Worm (Caenorhabditis elegans) whole organism, young adult: Measurements from ENCODE around the gene nspb-10.

ENCODE experiments used
- B0019.2 ChIP-seq: fragments of 200-800 bp; sonication (Bioruptor generic); conservative IDR thresholded peaks from 2 replicates; pipeline ENCODE4 v1.3.6; 2022; ENCODE audit warnings: missing genetic modification reagents, missing genetic modification characterization, missing compliant biosample characterization
- B0261.1 ChIP-seq: sonication (generic microtip); optimal IDR thresholded peaks from 2 replicates; lab custom pipeline; 2016; ENCODE audit warnings: mild to moderate bottlenecking, missing genetic modification characterization, moderate library complexity, missing compliant biosample characterization
- C17E4.6 ChIP-seq: fragments of 200-800 bp; sonication (Bioruptor generic); IDR thresholded peaks from 2 replicates; pipeline ENCODE4 v1.3.6; 2022; ENCODE audit warnings: missing genetic modification reagents, missing genetic modification characterization, missing compliant biosample characterization
- F52B5.7 ChIP-seq: sonication (generic microtip); optimal IDR thresholded peaks from 2 replicates; lab custom pipeline; 2016; ENCODE audit warnings: mild to moderate bottlenecking, missing genetic modification characterization, missing compliant biosample characterization
- Y53G8AR.9 ChIP-seq: fragments of 200-800 bp; sonication (Bioruptor generic); conservative IDR thresholded peaks from 2 replicates; pipeline ENCODE4 v1.3.6; 2022; ENCODE audit warnings: missing genetic modification reagents, missing genetic modification characterization, missing compliant biosample characterization
- Y56A3A.18 ChIP-seq: fragments of 200-800 bp; sonication (Bioruptor generic); IDR thresholded peaks from 2 replicates; pipeline ENCODE4 v1.3.6; 2022; ENCODE audit warnings: missing genetic modification reagents, missing genetic modification characterization, missing compliant biosample characterization
- Y79H2A.3 ChIP-seq: fragments of 200-800 bp; sonication (Bioruptor generic); conservative IDR thresholded peaks from 2 replicates; pipeline ENCODE4 v1.3.6; 2022; ENCODE audit warnings: missing genetic modification reagents, missing genetic modification characterization, missing compliant biosample characterization
- Y95B8A.8 ChIP-seq: fragments of 200-800 bp; sonication (Bioruptor generic); IDR thresholded peaks from 2 replicates; pipeline ENCODE4 v1.3.6; 2022; ENCODE audit warnings: missing genetic modification reagents, missing genetic modification characterization, missing compliant biosample characterization
- aptf-2 ChIP-seq: fragments of 200-800 bp; sonication (Bioruptor generic); conservative IDR thresholded peaks from 2 replicates; pipeline ENCODE4 v1.3.6; 2022; ENCODE audit warnings: missing genetic modification reagents, missing genetic modification characterization, missing compliant biosample characterization
- bed-1 ChIP-seq: fragments of 200-800 bp; sonication (Bioruptor generic); IDR thresholded peaks from 2 replicates; pipeline ENCODE4 v1.3.6; 2022; ENCODE audit warnings: missing genetic modification reagents, missing genetic modification characterization, missing compliant biosample characterization
- bed-2 ChIP-seq: fragments of 200-800 bp; sonication (Bioruptor generic); IDR thresholded peaks from 2 replicates; pipeline ENCODE4 v1.3.6; 2022; ENCODE audit warnings: missing genetic modification reagents, missing genetic modification characterization, missing compliant biosample characterization
- cebp-1 ChIP-seq, 2 experiments: fragments of 200-800 bp in 1 of 2; sonication (Bioruptor generic) in 1 of 2; sonication (generic microtip) in 1 of 2; IDR thresholded peaks in 1 of 2; optimal IDR thresholded peaks in 1 of 2; 2 replicates each; pipeline versions ENCODE4 v1.3.6 to Lab custom; 2017 to 2022; ENCODE audit warnings: missing compliant biosample characterization in 2 of 2, missing genetic modification characterization in 2 of 2, mild to moderate bottlenecking in 1 of 2, missing genetic modification reagents in 1 of 2, moderate library complexity in 1 of 2
- ceh-58 ChIP-seq: fragments of 200-800 bp; sonication (Bioruptor generic); IDR thresholded peaks from 2 replicates; pipeline ENCODE4 v1.3.6; 2022; ENCODE audit warnings: missing genetic modification characterization, missing compliant biosample characterization
- ceh-79 ChIP-seq: sonication (generic microtip); optimal IDR thresholded peaks from 2 replicates; lab custom pipeline; 2017; ENCODE audit warnings: mild to moderate bottlenecking, missing genetic modification characterization, missing compliant biosample characterization
- die-1 ChIP-seq: sonication (generic microtip); optimal IDR thresholded peaks from 2 replicates; lab custom pipeline; 2016; ENCODE audit warnings: missing genotype, mild to moderate bottlenecking, missing genetic modification characterization, missing compliant biosample characterization
- dpff-1 ChIP-seq: sonication (generic microtip); optimal IDR thresholded peaks from 2 replicates; lab custom pipeline; 2017; ENCODE audit warnings: mild to moderate bottlenecking, missing genetic modification characterization, missing compliant biosample characterization
- ekl-4 ChIP-seq: fragments of 200-800 bp; sonication (Bioruptor generic); IDR thresholded peaks from 2 replicates; pipeline ENCODE4 v1.3.6; 2022; ENCODE audit warnings: missing genetic modification reagents, missing genetic modification characterization, missing compliant biosample characterization
- hsf-1 ChIP-seq: fragments of 200-800 bp; sonication (Bioruptor generic); IDR thresholded peaks from 2 replicates; pipeline ENCODE4 v1.3.6; 2022; ENCODE audit warnings: missing genetic modification reagents, missing genetic modification characterization, missing compliant biosample characterization
- let-607 ChIP-seq, 2 experiments: fragments of 200-800 bp in 1 of 2; sonication (Bioruptor generic) in 1 of 2; sonication (generic microtip) in 1 of 2; optimal IDR thresholded peaks; 2 replicates each; lab custom pipeline; 2016 to 2018; ENCODE audit warnings: mild to moderate bottlenecking in 2 of 2, missing compliant biosample characterization in 2 of 2, missing genetic modification characterization in 2 of 2, moderate library complexity in 2 of 2, missing genotype in 1 of 2
- lin-26 ChIP-seq: fragments of 200-800 bp; sonication (Bioruptor generic); IDR thresholded peaks from 2 replicates; pipeline ENCODE4 v1.3.6; 2022; ENCODE audit warnings: missing genetic modification reagents, missing genetic modification characterization, missing compliant biosample characterization
- lin-40 ChIP-seq: sonication (generic microtip); optimal IDR thresholded peaks from 2 replicates; lab custom pipeline; 2016; ENCODE audit warnings: missing genetic modification characterization, mild to moderate bottlenecking, missing compliant biosample characterization, missing genotype, missing genetic modification reagents
- mcd-1 ChIP-seq: fragments of 200-800 bp; sonication (Bioruptor generic); IDR thresholded peaks from 2 replicates; pipeline ENCODE4 v1.3.6; 2022; ENCODE audit warnings: missing genetic modification reagents, missing genetic modification characterization, missing compliant biosample characterization
- mxl-1 ChIP-seq: sonication (generic microtip); optimal IDR thresholded peaks from 2 replicates; lab custom pipeline; 2016; ENCODE audit warnings: missing genetic modification characterization, missing compliant biosample characterization
- nfya-2 ChIP-seq: fragments of 200-800 bp; sonication (Bioruptor generic); IDR thresholded peaks from 2 replicates; pipeline ENCODE4 v1.3.6; 2022; ENCODE audit warnings: missing genetic modification reagents, missing genetic modification characterization, missing compliant biosample characterization
- nhr-120 ChIP-seq: fragments of 200-800 bp; sonication (Bioruptor generic); IDR thresholded peaks from 2 replicates; pipeline ENCODE4 v1.3.6; 2022; ENCODE audit warnings: missing genetic modification characterization, missing compliant biosample characterization
- pbrm-1 ChIP-seq: fragments of 200-800 bp; sonication (Bioruptor generic); IDR thresholded peaks from 2 replicates; pipeline ENCODE4 v1.3.6; 2022; ENCODE audit warnings: missing genetic modification reagents, missing genetic modification characterization, missing compliant biosample characterization
- rec-8 ChIP-seq, 2 experiments: sonication (generic microtip); optimal IDR thresholded peaks; 2 replicates each; lab custom pipeline; 2016; ENCODE audit warnings: mild to moderate bottlenecking in 2 of 2, missing genetic modification characterization in 2 of 2, missing genetic modification reagents in 2 of 2, missing genotype in 2 of 2, missing biosample characterization in 1 of 2, missing compliant biosample characterization in 1 of 2, moderate library complexity in 1 of 2
- rpc-1 ChIP-seq, 2 experiments: fragments of 150-350 bp in 1 of 2; sonication (generic microtip) in 1 of 2; optimal IDR thresholded peaks; 2 replicates each; lab custom pipeline; 2014 to 2018; ENCODE audit warnings: missing biosample characterization in 1 of 2, missing genetic modification characterization in 1 of 2, missing genetic modification reagents in 1 of 2, missing genotype in 1 of 2
- snpc-1.1 ChIP-seq: sonication (generic microtip); optimal IDR thresholded peaks from 2 replicates; lab custom pipeline; 2017; ENCODE audit warnings: missing genetic modification characterization, mild to moderate bottlenecking, missing compliant biosample characterization, antibody characterized with exemption, moderate library complexity, missing genotype, missing genetic modification reagents; ENCODE audit not compliant: insufficient read depth
- somi-1 ChIP-seq: fragments of 200-800 bp; sonication (Bioruptor generic); optimal IDR thresholded peaks from 2 replicates; lab custom pipeline; 2018; ENCODE audit warnings: mild to moderate bottlenecking, missing genetic modification characterization, missing compliant biosample characterization
- sptf-2 ChIP-seq: fragments of 200-800 bp; sonication (Bioruptor generic); optimal IDR thresholded peaks from 2 replicates; lab custom pipeline; 2018; ENCODE audit warnings: mild to moderate bottlenecking, missing genetic modification characterization, missing compliant biosample characterization
- tbx-9 ChIP-seq: sonication (generic microtip); optimal IDR thresholded peaks from 2 replicates; lab custom pipeline; 2016; ENCODE audit warnings: borderline replicate concordance, missing genetic modification characterization, inconsistent platforms, missing compliant biosample characterization
- tlf-1 ChIP-seq: fragments of 200-800 bp; sonication (Bioruptor generic); optimal IDR thresholded peaks from 2 replicates; lab custom pipeline; 2018; ENCODE audit warnings: mild to moderate bottlenecking, missing genetic modification characterization, missing compliant biosample characterization
- zfh-2 ChIP-seq: fragments of 200-800 bp; sonication (Bioruptor generic); conservative IDR thresholded peaks from 2 replicates; pipeline ENCODE4 v1.3.6; 2022; ENCODE audit warnings: missing genetic modification reagents, missing genetic modification characterization, missing compliant biosample characterization
- ztf-22 ChIP-seq: fragments of 200-800 bp; sonication (Bioruptor generic); optimal IDR thresholded peaks from 2 replicates; lab custom pipeline; 2018; ENCODE audit warnings: mild to moderate bottlenecking, missing genetic modification characterization, moderate library complexity, missing compliant biosample characterization
- ztf-26 ChIP-seq: sonication (generic microtip); optimal IDR thresholded peaks from 2 replicates; lab custom pipeline; 2017; ENCODE audit warnings: missing genetic modification characterization, missing compliant biosample characterization
- ztf-28 ChIP-seq: fragments of 200-800 bp; sonication (Bioruptor generic); IDR thresholded peaks from 2 replicates; pipeline ENCODE4 v1.3.6; 2022; ENCODE audit warnings: missing genetic modification reagents, missing genetic modification characterization, missing compliant biosample characterization

The nspb-10 gene

DNA sequence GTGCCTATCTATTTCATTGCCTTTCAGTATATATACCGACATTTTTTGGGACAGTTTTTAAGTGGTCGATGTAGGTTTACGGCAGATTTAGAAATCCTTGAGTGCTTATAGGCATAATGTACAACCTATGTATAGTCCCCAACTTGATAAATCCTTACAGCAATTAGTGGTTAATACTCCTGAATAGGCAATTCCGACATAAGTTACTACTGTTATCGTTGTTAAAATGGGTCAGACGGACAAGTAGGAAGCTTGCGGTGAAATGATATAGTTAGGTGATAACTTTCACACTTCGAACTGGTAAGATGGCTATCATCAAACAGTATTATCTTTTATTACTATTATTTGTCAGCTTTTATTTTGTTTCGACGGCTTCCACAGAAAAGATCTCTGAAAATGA is 34.7 kb upstream of the nspb-10 start, which contains the start of gene mltn-10:
TSS of gene mltn-10 (plus strand) at position 301 of the 400 bp plus-strand sequence.
- TF ChIP-seq mcd-1 (no peak), sptf-2 (no peak), somi-1 (GFP tag; lab: Kevin White, UChicago) (no peak), ceh-58 (GFP tag; lab: Robert Waterston, UW) (no peak), mxl-1 (tag; lab: Kevin White, UChicago) (no peak), Y53G8AR.9 (GFP tag; lab: Robert Waterston, UW) (no peak), tlf-1 (GFP tag; lab: Kevin White, UChicago) (no peak)

DNA sequence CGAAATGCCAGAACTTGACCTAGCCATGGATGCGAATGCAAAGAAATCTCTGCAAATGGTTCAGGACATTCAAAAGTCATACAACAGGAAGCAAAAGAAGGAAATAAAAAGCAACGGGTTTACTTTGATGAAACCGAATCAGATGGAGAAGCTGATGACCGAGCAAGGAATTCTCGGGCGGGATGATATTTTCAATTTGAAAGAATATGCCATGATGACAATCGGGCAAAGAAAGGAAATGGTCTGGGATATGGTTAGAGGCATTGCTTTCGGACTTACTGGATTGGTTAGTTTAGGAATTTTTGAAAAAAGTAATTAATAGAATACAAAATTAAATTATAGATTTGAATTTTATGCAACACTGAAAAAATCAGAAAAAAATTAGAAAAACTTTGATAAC is 32.7 kb upstream of the nspb-10 start:
- no peak for TF ChIP-seq Y79H2A.3
- no peak for TF ChIP-seq let-607 (tag; optimal IDR thresholded peaks at IDR 0.05; lab: Kevin White, UChicago)
- no peak for TF ChIP-seq rpc-1 (optimal IDR thresholded peaks at IDR 0.05; lab: Kevin White, UChicago)
- TF ChIP-seq rpc-1 (tag; optimal IDR thresholded peaks at IDR 0.05; lab: Kevin White, UChicago), result no peak
- no peak for TF ChIP-seq ceh-79 (tag; lab: Kevin White, UChicago)
- no peak for TF ChIP-seq ztf-28 (GFP tag; lab: Robert Waterston, UW)
- TF ChIP-seq ztf-26 (tag; lab: Kevin White, UChicago), result no peak
- TF ChIP-seq nhr-120, result no peak
- no peak for TF ChIP-seq rec-8 (tag; optimal IDR thresholded peaks at IDR 0.05; lab: Kevin White, UChicago)
- TF ChIP-seq B0261.1 (tag; lab: Kevin White, UChicago), result no peak
- no peak for TF ChIP-seq snpc-1.1
- TF ChIP-seq dpff-1 (tag; lab: Kevin White, UChicago), result no peak
- TF ChIP-seq lin-40 (tag; lab: Kevin White, UChicago), result no peak
- no peak for TF ChIP-seq pbrm-1
- TF ChIP-seq tlf-1 (GFP tag; lab: Kevin White, UChicago), result no peak

DNA sequence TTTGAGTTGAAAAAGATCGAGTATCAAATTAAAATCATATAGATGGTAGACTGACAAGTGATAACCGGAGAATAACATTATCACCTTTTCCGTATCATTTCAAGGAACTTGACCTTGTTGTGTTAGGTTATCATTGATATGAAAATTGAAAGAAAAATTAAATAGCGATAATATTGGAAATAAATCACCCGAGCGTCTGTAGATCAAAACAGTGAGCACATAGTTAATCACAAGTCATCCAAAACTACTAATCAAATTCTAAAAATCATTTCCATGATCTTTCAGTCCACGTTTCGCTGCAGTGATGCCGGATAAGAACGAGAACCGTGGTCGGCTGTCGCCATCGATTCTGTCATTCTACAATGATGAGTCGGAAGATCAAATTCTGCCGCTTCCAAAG is 31.7 kb upstream of the nspb-10 start:
- TF ChIP-seq bed-1 (GFP tag; lab: Robert Waterston, UW), result no peak

DNA sequence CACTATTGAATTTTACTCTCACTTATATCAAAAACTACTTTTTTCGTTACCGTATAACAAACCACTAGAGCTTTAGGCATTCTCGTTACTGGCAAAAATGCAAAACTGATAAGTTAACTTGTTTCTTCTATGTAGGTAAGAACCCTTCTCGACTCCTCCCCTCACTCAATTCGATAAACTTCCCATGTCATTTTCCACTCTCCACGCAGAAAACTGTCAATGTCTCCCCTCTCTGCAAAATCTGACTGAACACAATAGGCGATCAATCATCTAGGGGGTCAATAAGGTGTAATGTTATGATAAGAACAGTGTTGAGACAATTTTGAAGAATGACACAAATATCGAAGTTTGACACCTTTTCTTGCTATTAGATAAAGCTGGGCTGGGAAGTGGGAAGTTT is 30.7 kb upstream of the nspb-10 start:
- TF ChIP-seq zfh-2 (GFP tag; lab: Robert Waterston, UW), result no peak
- no peak for TF ChIP-seq ceh-79 (tag; lab: Kevin White, UChicago)
- TF ChIP-seq ztf-22 (GFP tag; lab: Kevin White, UChicago), result no peak
- TF ChIP-seq F52B5.7, result no peak
- TF ChIP-seq C17E4.6 (GFP tag; lab: Robert Waterston, UW), result no peak
- no peak for TF ChIP-seq pbrm-1
- no peak for TF ChIP-seq B0019.2 (GFP tag; lab: Robert Waterston, UW)
- TF ChIP-seq dpff-1 (tag; lab: Kevin White, UChicago), result no peak
- no peak for TF ChIP-seq aptf-2
- no peak for TF ChIP-seq Y56A3A.18 (GFP tag; lab: Robert Waterston, UW)
- no peak for TF ChIP-seq ekl-4
- TF ChIP-seq cebp-1 (GFP tag; IDR thresholded peaks at IDR 0.05; lab: Robert Waterston, UW), result no peak
- TF ChIP-seq cebp-1 (tag; optimal IDR thresholded peaks at IDR 0.05; lab: Kevin White, UChicago), result no peak
- TF ChIP-seq die-1 (tag; lab: Kevin White, UChicago), result no peak
- no peak for TF ChIP-seq tbx-9 (tag; lab: Kevin White, UChicago)
- TF ChIP-seq Y95B8A.8 (GFP tag; lab: Robert Waterston, UW), result no peak
- no peak for TF ChIP-seq lin-26 (GFP tag; lab: Robert Waterston, UW)
- TF ChIP-seq hsf-1 (GFP tag; lab: Robert Waterston, UW), result no peak
- no peak for TF ChIP-seq bed-2 (GFP tag; lab: Robert Waterston, UW)
- no peak for TF ChIP-seq nhr-120
- TF ChIP-seq nfya-2 (GFP tag; lab: Robert Waterston, UW), result no peak
